Fruit fly (Drosophila melanogaster) whole organism, embryonic: ENCODE data around the gene CG43993.

ENCODE experiments used
- Ada2b ChIP-seq: fragments of 200-800 bp; sonication (Bioruptor generic); IDR thresholded peaks from 2 replicates; pipeline ENCODE4 v1.3.6; 2022; ENCODE audit warnings: missing biosample characterization, missing genetic modification characterization
- Aef1 ChIP-seq: fragments of 200-800 bp; sonication (Bioruptor generic); IDR thresholded peaks from 3 replicates; pipeline ENCODE4 v1.3.6; 2022; ENCODE audit warnings: missing biosample characterization, missing genetic modification characterization
- Blimp-1 ChIP-seq: fragments of 200-800 bp; sonication (Bioruptor generic); optimal IDR thresholded peaks from 3 replicates; lab custom pipeline; 2018; ENCODE audit warnings: missing biosample characterization, missing genetic modification characterization, mild to moderate bottlenecking, moderate library complexity, missing genetic modification reagents
- CG1024 ChIP-seq: fragments of 200-800 bp; sonication (Bioruptor generic); IDR thresholded peaks from 2 replicates; pipeline ENCODE4 v1.3.6; 2022; ENCODE audit warnings: missing biosample characterization, missing genetic modification characterization
- CG10366 ChIP-seq: fragments of 200-800 bp; sonication (Bioruptor generic); IDR thresholded peaks from 2 replicates; pipeline ENCODE4 v1.3.6; 2022; ENCODE audit warnings: missing biosample characterization, missing genetic modification characterization
- CG10462 ChIP-seq: fragments of 200-800 bp; sonication (Bioruptor generic); optimal IDR thresholded peaks from 2 replicates; lab custom pipeline; 2016; ENCODE audit warnings: missing biosample characterization, missing genetic modification characterization
- CG10565 ChIP-seq: fragments of 200-800 bp; sonication (Bioruptor generic); optimal IDR thresholded peaks from 3 replicates; lab custom pipeline; 2016; ENCODE audit warnings: missing biosample characterization, mild to moderate bottlenecking, missing genetic modification characterization
- CG13296 ChIP-seq: fragments of 200-800 bp; sonication (Bioruptor generic); optimal IDR thresholded peaks from 3 replicates; lab custom pipeline; 2018; ENCODE audit warnings: missing biosample characterization, mild to moderate bottlenecking, missing genetic modification characterization
- CG14965 ChIP-seq: fragments of 200-800 bp; sonication (Bioruptor generic); optimal IDR thresholded peaks from 2 replicates; lab custom pipeline; 2016; ENCODE audit warnings: missing biosample characterization, missing genetic modification characterization, borderline replicate concordance
- CG17385 ChIP-seq: fragments of 200-800 bp; sonication (Bioruptor generic); optimal IDR thresholded peaks from 3 replicates; lab custom pipeline; 2018; ENCODE audit warnings: missing biosample characterization, mild to moderate bottlenecking, missing genetic modification characterization
- CG1832 ChIP-seq: fragments of 200-800 bp; sonication (Bioruptor generic); optimal IDR thresholded peaks from 2 replicates; lab custom pipeline; 2017; ENCODE audit warnings: missing biosample characterization, mild to moderate bottlenecking, missing genetic modification characterization, inconsistent platforms
- CG31388 ChIP-seq: fragments of 200-800 bp; sonication (Bioruptor generic); optimal IDR thresholded peaks from 2 replicates; lab custom pipeline; 2016; ENCODE audit warnings: missing biosample characterization, missing genetic modification characterization
- CG34376 ChIP-seq: fragments of 200-800 bp; sonication (Bioruptor generic); optimal IDR thresholded peaks from 2 replicates; lab custom pipeline; 2018; ENCODE audit warnings: missing biosample characterization, mild to moderate bottlenecking, missing genetic modification characterization
- CG4617 ChIP-seq: fragments of 200-800 bp; sonication (Bioruptor generic); optimal IDR thresholded peaks from 3 replicates; lab custom pipeline; 2016; ENCODE audit warnings: missing biosample characterization, missing genetic modification characterization, borderline replicate concordance
- CG6683 ChIP-seq: fragments of 200-800 bp; sonication (Bioruptor generic); optimal IDR thresholded peaks from 2 replicates; lab custom pipeline; 2017; ENCODE audit warnings: missing biosample characterization, mild to moderate bottlenecking, missing genetic modification characterization, missing genetic modification reagents
- CG6791 ChIP-seq: fragments of 200-800 bp; sonication (Bioruptor generic); IDR thresholded peaks from 3 replicates; pipeline ENCODE4 v1.3.6; 2022; ENCODE audit warnings: missing biosample characterization, missing genetic modification characterization; ENCODE audit not compliant: partially characterized antibody
- CG7928 ChIP-seq: fragments of 200-800 bp; sonication (Bioruptor generic); optimal IDR thresholded peaks from 2 replicates; lab custom pipeline; 2017; ENCODE audit warnings: missing biosample characterization, mild to moderate bottlenecking, missing genetic modification characterization
- CG9437 ChIP-seq: fragments of 200-800 bp; sonication (Bioruptor generic); optimal IDR thresholded peaks from 2 replicates; lab custom pipeline; 2018; ENCODE audit warnings: missing biosample characterization, mild to moderate bottlenecking, missing genetic modification characterization
- CHES-1-like ChIP-seq: fragments of 200-800 bp; sonication (Bioruptor generic); optimal IDR thresholded peaks from 2 replicates; lab custom pipeline; 2016; ENCODE audit warnings: missing biosample characterization, missing genetic modification characterization
- D19A ChIP-seq: fragments of 200-800 bp; optimal IDR thresholded peaks from 3 replicates; lab custom pipeline; 2019; ENCODE audit warnings: missing biosample characterization, mild to moderate bottlenecking, missing genetic modification characterization, moderate library complexity
- D19B ChIP-seq: fragments of 200-800 bp; sonication (Bioruptor generic); optimal IDR thresholded peaks from 2 replicates; lab custom pipeline; 2017; ENCODE audit warnings: missing biosample characterization, mild to moderate bottlenecking, missing genetic modification characterization
- Drgx ChIP-seq: fragments of 200-800 bp; sonication (Bioruptor generic); IDR thresholded peaks from 2 replicates; pipeline ENCODE4 v1.3.6; 2022; ENCODE audit warnings: missing biosample characterization, missing genetic modification characterization
- Eip74EF ChIP-seq, 2 experiments: fragments of 200-800 bp in 1 of 2; fragments of >200 bp in 1 of 2; sonication (Bioruptor generic) in 1 of 2; optimal IDR thresholded peaks; 2 replicates each; lab custom pipeline; 2017 to 2019; ENCODE audit warnings: missing biosample characterization in 2 of 2, missing genetic modification characterization in 2 of 2, mild to moderate bottlenecking in 1 of 2, moderate library complexity in 1 of 2
- Elba2 ChIP-seq: fragments of 200-800 bp; sonication (Bioruptor generic); optimal IDR thresholded peaks from 3 replicates; lab custom pipeline; 2016; ENCODE audit warnings: missing biosample characterization, missing genetic modification characterization
- Mad ChIP-seq: fragments of 200-800 bp; sonication (Bioruptor generic); optimal IDR thresholded peaks from 2 replicates; lab custom pipeline; 2016; ENCODE audit warnings: missing biosample characterization, missing genetic modification characterization
- Myb ChIP-seq: fragments of 200-800 bp; sonication (Bioruptor generic); optimal IDR thresholded peaks from 2 replicates; lab custom pipeline; 2016; ENCODE audit warnings: missing biosample characterization, missing genetic modification characterization
- Sry-β ChIP-seq: fragments of 200-800 bp; sonication (Bioruptor generic); optimal IDR thresholded peaks from 2 replicates; lab custom pipeline; 2018; ENCODE audit warnings: missing biosample characterization, mild to moderate bottlenecking, missing genetic modification characterization, moderate library complexity
- az2 ChIP-seq: fragments of 200-800 bp; sonication (Bioruptor generic); optimal IDR thresholded peaks from 3 replicates; lab custom pipeline; 2016; ENCODE audit warnings: missing biosample characterization, missing genetic modification characterization
- bab2 ChIP-seq: fragments of 200-800 bp; sonication (Bioruptor generic); optimal IDR thresholded peaks from 2 replicates; lab custom pipeline; 2016; ENCODE audit warnings: missing biosample characterization, missing genetic modification characterization
- bsh ChIP-seq, 2 experiments: fragments of 200-800 bp; sonication (Bioruptor generic); optimal IDR thresholded peaks; 2 replicates each; lab custom pipeline; 2017 to 2018; ENCODE audit warnings: mild to moderate bottlenecking in 2 of 2, missing biosample characterization in 2 of 2, missing genetic modification characterization in 2 of 2, moderate library complexity in 1 of 2
- btn ChIP-seq: fragments of 200-800 bp; sonication (Bioruptor generic); optimal IDR thresholded peaks from 2 replicates; lab custom pipeline; 2016; ENCODE audit warnings: missing biosample characterization, missing genetic modification characterization
- chif ChIP-seq, 2 experiments: fragments of 200-800 bp; sonication (Bioruptor generic); optimal IDR thresholded peaks; 3 replicates each; lab custom pipeline; 2016; ENCODE audit warnings: missing biosample characterization in 2 of 2, missing genetic modification characterization in 2 of 2
- chinmo ChIP-seq: fragments of 200-800 bp; sonication (Bioruptor generic); IDR thresholded peaks from 4 replicates; pipeline ENCODE4 v1.3.6; 2022; ENCODE audit warnings: missing biosample characterization, missing genetic modification characterization; ENCODE audit not compliant: partially characterized antibody
- gem ChIP-seq: fragments of 200-800 bp; sonication (Bioruptor generic); optimal IDR thresholded peaks from 2 replicates; lab custom pipeline; 2019; ENCODE audit warnings: missing biosample characterization, mild to moderate bottlenecking, missing genetic modification characterization, moderate library complexity
- gro ChIP-seq: fragments of 200-800 bp; sonication (Bioruptor generic); optimal IDR thresholded peaks from 2 replicates; lab custom pipeline; 2016; ENCODE audit warnings: missing biosample characterization, missing genetic modification characterization
- hkb ChIP-seq, 2 experiments: fragments of 200-800 bp in 1 of 2; fragments of >200 bp in 1 of 2; sonication (Bioruptor generic) in 1 of 2; IDR thresholded peaks in 1 of 2; optimal IDR thresholded peaks in 1 of 2; 2 replicates each; pipeline versions ENCODE4 v1.3.6 to Lab custom; 2017 to 2022; ENCODE audit warnings: missing biosample characterization in 1 of 2, missing genetic modification characterization in 1 of 2
- jigr1 ChIP-seq: fragments of 200-800 bp; sonication (Bioruptor generic); IDR thresholded peaks from 3 replicates; pipeline ENCODE4 v1.3.6; 2022; ENCODE audit warnings: missing biosample characterization, missing genetic modification characterization
- jumu ChIP-seq: fragments of 200-800 bp; sonication (Bioruptor generic); optimal IDR thresholded peaks from 3 replicates; lab custom pipeline; 2016; ENCODE audit warnings: missing biosample characterization, missing genetic modification characterization
- kni ChIP-seq: fragments of 200-800 bp; sonication (Bioruptor generic); optimal IDR thresholded peaks from 3 replicates; lab custom pipeline; 2017; ENCODE audit warnings: mild to moderate bottlenecking, missing biosample characterization, missing genetic modification reagents, missing genetic modification characterization
- maf-S ChIP-seq: fragments of 200-800 bp; sonication (Bioruptor generic); optimal IDR thresholded peaks from 2 replicates; lab custom pipeline; 2016; ENCODE audit warnings: missing biosample characterization, missing genetic modification characterization
- sim ChIP-seq: fragments of 200-800 bp; sonication (Bioruptor generic); IDR thresholded peaks from 2 replicates; pipeline ENCODE4 v1.3.6; 2022; ENCODE audit warnings: missing biosample characterization, missing genetic modification characterization
- slou ChIP-seq: fragments of 200-800 bp; sonication (Bioruptor generic); optimal IDR thresholded peaks from 3 replicates; lab custom pipeline; 2016; ENCODE audit warnings: missing biosample characterization, missing genetic modification characterization
- tna ChIP-seq: fragments of 200-800 bp; sonication (Bioruptor generic); IDR thresholded peaks from 2 replicates; pipeline ENCODE4 v1.3.6; 2022; ENCODE audit warnings: missing biosample characterization, missing genetic modification characterization; ENCODE audit not compliant: partially characterized antibody
- trem ChIP-seq: fragments of 200-800 bp; optimal IDR thresholded peaks from 3 replicates; lab custom pipeline; 2019; ENCODE audit warnings: missing biosample characterization, mild to moderate bottlenecking, missing genetic modification characterization, moderate library complexity
- twi ChIP-seq: fragments of 200-800 bp; optimal IDR thresholded peaks from 2 replicates; lab custom pipeline; 2019; ENCODE audit warnings: missing biosample characterization, mild to moderate bottlenecking, missing genetic modification characterization, moderate library complexity
- vvl ChIP-seq: fragments of 200-800 bp; sonication (Bioruptor generic); IDR thresholded peaks from 2 replicates; pipeline ENCODE4 v1.3.6; 2022; ENCODE audit warnings: missing biosample characterization, missing genetic modification characterization
- yki ChIP-seq: fragments of >200 bp; optimal IDR thresholded peaks from 3 replicates; lab custom pipeline; 2018

The CG43993 gene

dm6 chr3L:12081679-12082520, 49.5 kb downstream of the CG43993 start, which contains the start of gene Sema5c (continued):
- TF ChIP-seq CG6791 (GFP tag; lab: Robert Waterston, UW) (no peak; the same call in 2 of the 3 replicates), Eip74EF (GFP tag; optimal IDR thresholded peaks at IDR 0.05; lab: Kevin White, UChicago) (no peak), bsh (GFP tag; optimal IDR thresholded peaks at IDR 0.05; lab: Kevin White, UChicago) (peak; percentile 35 to 62), slou (GFP tag; lab: Kevin White, UChicago) (no peak), CG13296 (GFP tag; lab: Kevin White, UChicago) (peak; percentile 35), btn (no peak), Blimp-1 (GFP tag; lab: Kevin White, UChicago) (peak; percentile 54), CG10462 (peak; percentile 58), jigr1 (no peak), chif (GFP tag; optimal IDR thresholded peaks at IDR 0.05; lab: Kevin White, UChicago) (peak in 1 of 2 experiments; percentile 1), bab2 (GFP tag; lab: Kevin White, UChicago) (peak; percentile 39), hkb (optimal IDR thresholded peaks at IDR 0.05; lab: Kevin White, UChicago) (no peak), hkb (GFP tag; IDR thresholded peaks at IDR 0.05; lab: Robert Waterston, UW) (0 out of 2 replicates have a peak, but pooled peaks have one; percentile 15), gro (peak; percentile 72), Aef1 (GFP tag; lab: Robert Waterston, UW) (peak; percentile 58), D19B (GFP tag; lab: Kevin White, UChicago) (peak; percentile 27), D19A (tag; lab: Kevin White, UChicago) (peak; percentile 57), CG1832 (GFP tag; lab: Kevin White, UChicago) (no peak), Myb (no peak), jumu (GFP tag; lab: Kevin White, UChicago) (no peak), chinmo (peak; percentile 84; the same call in 1 of the 4 replicates), Ada2b (GFP tag; lab: Robert Waterston, UW) (0 out of 2 replicates have a peak, but pooled peaks have one; percentile 18), trem (tag; lab: Kevin White, UChicago) (peak; percentile 63), CHES-1-like (peak; percentile 20), yki (lab: Kevin White, UChicago) (no peak), Elba2 (no peak), CG6683 (peak; percentile 22), twi (tag; lab: Kevin White, UChicago) (peak; percentile 53), CG7928 (GFP tag; lab: Kevin White, UChicago) (no peak), az2 (GFP tag; lab: Kevin White, UChicago) (peak; percentile 55), CG34376 (GFP tag; lab: Kevin White, UChicago) (peak; percentile 66), maf-S (GFP tag; lab: Kevin White, UChicago) (no peak), gem (tag; lab: Kevin White, UChicago) (peak; percentile 87), CG10565 (no peak), tna (GFP tag; lab: Robert Waterston, UW) (no peak; the same call in 1 of the 2 replicates), CG14965 (GFP tag; lab: Kevin White, UChicago) (no peak), vvl (GFP tag; lab: Robert Waterston, UW) (peak; percentile 76), sim (no peak), CG4617 (GFP tag; lab: Kevin White, UChicago) (no peak), CG17385 (GFP tag; lab: Kevin White, UChicago) (peak; percentile 66), Mad (GFP tag; lab: Kevin White, UChicago) (no peak), kni (GFP tag; lab: Kevin White, UChicago) (peak; percentile 80), Drgx (GFP tag; lab: Robert Waterston, UW) (peak; percentile 52; the same call in 1 of the 2 replicates), CG1024 (GFP tag; lab: Robert Waterston, UW) (0 out of 2 replicates have a peak, but pooled peaks have one; percentile 29), Sry-β (peak; percentile 17), CG31388 (GFP tag; lab: Kevin White, UChicago) (no peak), CG10366 (peak; percentile 64), CG9437 (GFP tag; lab: Kevin White, UChicago) (peak; percentile 89)
